Fruit fly (Drosophila melanogaster) whole organism, embryonic: Measurements from ENCODE around the gene Vps4.
A peak's percentile ranks its signal among the peaks of the same experiment; 100 is the strongest.

ENCODE experiments used
- Abd-B ChIP-seq: fragments of 200-800 bp; sonication (Bioruptor generic); optimal IDR thresholded peaks from 2 replicates; lab custom pipeline; 2018; ENCODE audit warnings: missing biosample characterization, mild to moderate bottlenecking, missing genetic modification characterization, moderate library complexity
- CG11085 ChIP-seq: fragments of 200-800 bp; sonication (Bioruptor generic); IDR thresholded peaks from 2 replicates; pipeline ENCODE4 v1.3.6; 2022; ENCODE audit warnings: missing biosample characterization, missing genetic modification characterization
- CG11504 ChIP-seq: fragments of 200-800 bp; sonication (Bioruptor generic); optimal IDR thresholded peaks from 3 replicates; lab custom pipeline; 2019; ENCODE audit warnings: missing biosample characterization, mild to moderate bottlenecking, missing genetic modification characterization, moderate library complexity
- CG11695 ChIP-seq: fragments of 200-800 bp; sonication (Bioruptor generic); IDR thresholded peaks from 3 replicates; pipeline ENCODE4 v1.3.6; 2022; ENCODE audit warnings: missing biosample characterization, missing genetic modification characterization
- CG12104 ChIP-seq: fragments of 200-800 bp; sonication (Bioruptor generic); optimal IDR thresholded peaks from 3 replicates; lab custom pipeline; 2016; ENCODE audit warnings: missing biosample characterization, missing genetic modification characterization
- CG12299 ChIP-seq: fragments of 200-800 bp; sonication (Bioruptor generic); optimal IDR thresholded peaks from 2 replicates; lab custom pipeline; 2018; ENCODE audit warnings: missing biosample characterization, mild to moderate bottlenecking, missing genetic modification characterization
- CG1233 ChIP-seq: fragments of 200-800 bp; sonication (Bioruptor generic); optimal IDR thresholded peaks from 4 replicates; lab custom pipeline; 2018; ENCODE audit warnings: missing biosample characterization, mild to moderate bottlenecking, missing genetic modification characterization
- CG13287 ChIP-seq: fragments of 200-800 bp; sonication (Bioruptor generic); IDR thresholded peaks from 2 replicates; pipeline ENCODE4 v1.3.6; 2022; ENCODE audit warnings: missing biosample characterization, missing genetic modification characterization; ENCODE audit not compliant: partially characterized antibody
- CG15011 ChIP-seq: fragments of 200-800 bp; sonication (Bioruptor generic); optimal IDR thresholded peaks from 3 replicates; lab custom pipeline; 2018; ENCODE audit warnings: missing biosample characterization, mild to moderate bottlenecking, missing genetic modification characterization
- CG15514 ChIP-seq: fragments of 200-800 bp; sonication (Bioruptor generic); optimal IDR thresholded peaks from 3 replicates; lab custom pipeline; 2017; ENCODE audit warnings: missing biosample characterization, missing genetic modification characterization, mild to moderate bottlenecking, moderate library complexity, missing genetic modification reagents
- CG1602 ChIP-seq: fragments of 200-800 bp; sonication (Bioruptor generic); optimal IDR thresholded peaks from 3 replicates; lab custom pipeline; 2016; ENCODE audit warnings: missing biosample characterization, missing genetic modification characterization
- CG18011 ChIP-seq: fragments of 200-800 bp; sonication (Bioruptor generic); optimal IDR thresholded peaks from 2 replicates; lab custom pipeline; 2017; ENCODE audit warnings: missing biosample characterization, missing genetic modification characterization, mild to moderate bottlenecking, moderate library complexity, missing genotype
- CG18262 ChIP-seq: fragments of 200-800 bp; optimal IDR thresholded peaks from 3 replicates; lab custom pipeline; 2019; ENCODE audit warnings: missing biosample characterization, mild to moderate bottlenecking, missing genetic modification characterization, moderate library complexity
- CG2889 ChIP-seq: fragments of 200-800 bp; sonication (Bioruptor generic); IDR thresholded peaks from 3 replicates; pipeline ENCODE4 v1.3.6; 2022; ENCODE audit warnings: missing biosample characterization, missing genetic modification characterization
- CG31365 ChIP-seq: fragments of 200-800 bp; sonication (Bioruptor generic); optimal IDR thresholded peaks from 2 replicates; lab custom pipeline; 2018; ENCODE audit warnings: missing biosample characterization, mild to moderate bottlenecking, missing genetic modification characterization
- CG7963 ChIP-seq: fragments of 200-800 bp; sonication (Bioruptor generic); IDR thresholded peaks from 3 replicates; pipeline ENCODE4 v1.3.6; 2022; ENCODE audit warnings: missing biosample characterization, missing genetic modification characterization; ENCODE audit not compliant: partially characterized antibody
- CG9437 ChIP-seq: fragments of 200-800 bp; sonication (Bioruptor generic); optimal IDR thresholded peaks from 2 replicates; lab custom pipeline; 2018; ENCODE audit warnings: missing biosample characterization, mild to moderate bottlenecking, missing genetic modification characterization
- D19B ChIP-seq: fragments of 200-800 bp; sonication (Bioruptor generic); optimal IDR thresholded peaks from 2 replicates; lab custom pipeline; 2017; ENCODE audit warnings: missing biosample characterization, mild to moderate bottlenecking, missing genetic modification characterization
- Fer1 ChIP-seq: fragments of 200-800 bp; sonication (Bioruptor generic); optimal IDR thresholded peaks from 2 replicates; lab custom pipeline; 2017; ENCODE audit warnings: missing biosample characterization, mild to moderate bottlenecking, missing genetic modification characterization
- H2.0 ChIP-seq: fragments of 200-800 bp; sonication (Bioruptor generic); IDR thresholded peaks from 2 replicates; pipeline ENCODE4 v1.3.6; 2022; ENCODE audit warnings: missing biosample characterization, missing genetic modification characterization
- HLHmδ ChIP-seq: fragments of 200-800 bp; sonication (Bioruptor generic); optimal IDR thresholded peaks from 2 replicates; lab custom pipeline; 2018; ENCODE audit warnings: missing biosample characterization, mild to moderate bottlenecking, missing genetic modification characterization, moderate library complexity
- Hand ChIP-seq: fragments of 200-800 bp; sonication (Bioruptor generic); optimal IDR thresholded peaks from 2 replicates; lab custom pipeline; 2017; ENCODE audit warnings: mild to moderate bottlenecking, missing biosample characterization, missing genetic modification reagents, missing genetic modification characterization
- Hr3 ChIP-seq: fragments of 200-800 bp; sonication (Bioruptor generic); optimal IDR thresholded peaks from 3 replicates; lab custom pipeline; 2016; ENCODE audit warnings: missing biosample characterization, missing genetic modification characterization
- Mad ChIP-seq: fragments of 200-800 bp; sonication (Bioruptor generic); optimal IDR thresholded peaks from 2 replicates; lab custom pipeline; 2016; ENCODE audit warnings: missing biosample characterization, missing genetic modification characterization
- Med ChIP-seq: fragments of 200-800 bp; sonication (Bioruptor generic); peaks from one replicate; lab custom pipeline; 2016; ENCODE audit warnings: missing biosample characterization, missing genetic modification characterization, mild to moderate bottlenecking, inconsistent platforms, moderate library complexity
- Meics ChIP-seq: fragments of 200-800 bp; sonication (Bioruptor generic); optimal IDR thresholded peaks from 2 replicates; lab custom pipeline; 2017; ENCODE audit warnings: missing biosample characterization, mild to moderate bottlenecking, missing genetic modification characterization
- NfI ChIP-seq: fragments of 200-800 bp; sonication (Bioruptor generic); optimal IDR thresholded peaks from 3 replicates; lab custom pipeline; 2018; ENCODE audit warnings: missing biosample characterization, mild to moderate bottlenecking, missing genetic modification characterization, moderate library complexity
- Oli ChIP-seq: fragments of 200-800 bp; sonication (Bioruptor generic); optimal IDR thresholded peaks from 2 replicates; lab custom pipeline; 2018; ENCODE audit warnings: missing biosample characterization, mild to moderate bottlenecking, missing genetic modification characterization, moderate library complexity
- Pdp1 ChIP-seq, 2 experiments: fragments of 200-800 bp; sonication (Bioruptor generic); optimal IDR thresholded peaks; 3 replicates each; lab custom pipeline; 2016; ENCODE audit warnings: missing biosample characterization in 2 of 2, missing genetic modification characterization in 2 of 2, mild to moderate bottlenecking in 1 of 2, moderate library complexity in 1 of 2
- Trl ChIP-seq, 3 experiments: fragments of >200 bp in 2 of 3; fragments of 200-800 bp in 1 of 3; sonication (Bioruptor generic) in 1 of 3; optimal IDR thresholded peaks; 2 replicates in 1 of 3; 3 replicates in 2 of 3; lab custom pipeline; 2016 to 2017; ENCODE audit warnings: missing biosample characterization in 1 of 3, missing genetic modification characterization in 1 of 3
- al ChIP-seq: fragments of 200-800 bp; sonication (Bioruptor generic); IDR thresholded peaks from 2 replicates; pipeline ENCODE4 v1.3.6; 2022; ENCODE audit warnings: missing biosample characterization, missing genetic modification characterization
- ase ChIP-seq: fragments of 200-800 bp; sonication (Bioruptor generic); IDR thresholded peaks from 3 replicates; pipeline ENCODE4 v1.3.6; 2022; ENCODE audit warnings: missing biosample characterization, missing genetic modification characterization
- dati ChIP-seq: fragments of 200-800 bp; sonication (Bioruptor generic); IDR thresholded peaks from 2 replicates; pipeline ENCODE4 v1.3.6; 2022; ENCODE audit warnings: missing biosample characterization, missing genetic modification characterization
- fd96Cb ChIP-seq: fragments of 200-800 bp; sonication (Bioruptor generic); optimal IDR thresholded peaks from 2 replicates; lab custom pipeline; 2018; ENCODE audit warnings: missing biosample characterization, mild to moderate bottlenecking, missing genetic modification characterization, moderate library complexity
- hb ChIP-seq: fragments of 200-800 bp; sonication (Bioruptor generic); IDR thresholded peaks from 3 replicates; pipeline ENCODE4 v1.3.6; 2022; ENCODE audit warnings: missing biosample characterization, missing genetic modification characterization; ENCODE audit not compliant: partially characterized antibody
- kay ChIP-seq: fragments of 200-800 bp; sonication (Bioruptor generic); optimal IDR thresholded peaks from 2 replicates; lab custom pipeline; 2016; ENCODE audit warnings: missing biosample characterization, missing genetic modification characterization
- ken ChIP-seq: fragments of 200-800 bp; sonication (Bioruptor generic); IDR thresholded peaks from 3 replicates; pipeline ENCODE4 v1.3.6; 2022; ENCODE audit warnings: missing biosample characterization, missing genetic modification characterization
- lilli ChIP-seq: fragments of 200-800 bp; sonication (Bioruptor generic); optimal IDR thresholded peaks from 3 replicates; lab custom pipeline; 2016; ENCODE audit warnings: missing biosample characterization, missing genetic modification characterization
- nmo ChIP-seq: fragments of 200-800 bp; sonication (Bioruptor generic); optimal IDR thresholded peaks from 2 replicates; lab custom pipeline; 2018; ENCODE audit warnings: missing biosample characterization, mild to moderate bottlenecking, missing genetic modification characterization, moderate library complexity
- org-1 ChIP-seq: fragments of 200-800 bp; sonication (Bioruptor generic); optimal IDR thresholded peaks from 2 replicates; lab custom pipeline; 2017; ENCODE audit warnings: missing biosample characterization, missing genetic modification characterization
- row ChIP-seq: fragments of 200-800 bp; sonication (Bioruptor generic); IDR thresholded peaks from 3 replicates; pipeline ENCODE4 v1.3.6; 2022; ENCODE audit warnings: missing biosample characterization, missing genetic modification characterization
- schlank ChIP-seq: fragments of 200-800 bp; sonication (Bioruptor generic); optimal IDR thresholded peaks from 2 replicates; lab custom pipeline; 2018; ENCODE audit warnings: missing biosample characterization, mild to moderate bottlenecking, missing genetic modification characterization
- sd ChIP-seq: fragments of 200-800 bp; sonication (Bioruptor generic); optimal IDR thresholded peaks from 3 replicates; lab custom pipeline; 2018; ENCODE audit warnings: missing biosample characterization, mild to moderate bottlenecking, missing genetic modification characterization, moderate library complexity
- stc ChIP-seq: fragments of 200-800 bp; sonication (Bioruptor generic); IDR thresholded peaks from 2 replicates; pipeline ENCODE4 v1.3.6; 2022; ENCODE audit warnings: missing biosample characterization, missing genetic modification characterization
- toy ChIP-seq: fragments of 200-800 bp; sonication (Bioruptor generic); IDR thresholded peaks from 2 replicates; pipeline ENCODE4 v1.3.6; 2022; ENCODE audit warnings: missing biosample characterization, missing genetic modification characterization
- twi ChIP-seq: fragments of 200-800 bp; optimal IDR thresholded peaks from 2 replicates; lab custom pipeline; 2019; ENCODE audit warnings: missing biosample characterization, mild to moderate bottlenecking, missing genetic modification characterization, moderate library complexity
- wdn ChIP-seq: fragments of 200-800 bp; sonication (Bioruptor generic); IDR thresholded peaks from 2 replicates; pipeline ENCODE4 v1.3.6; 2022; ENCODE audit warnings: missing biosample characterization, missing genetic modification characterization
- zfh1 ChIP-seq: fragments of 200-800 bp; sonication (Bioruptor generic); IDR thresholded peaks from 3 replicates; pipeline ENCODE4 v1.3.6; 2022; ENCODE audit warnings: missing biosample characterization, missing genetic modification characterization

The Vps4 gene

DNA sequence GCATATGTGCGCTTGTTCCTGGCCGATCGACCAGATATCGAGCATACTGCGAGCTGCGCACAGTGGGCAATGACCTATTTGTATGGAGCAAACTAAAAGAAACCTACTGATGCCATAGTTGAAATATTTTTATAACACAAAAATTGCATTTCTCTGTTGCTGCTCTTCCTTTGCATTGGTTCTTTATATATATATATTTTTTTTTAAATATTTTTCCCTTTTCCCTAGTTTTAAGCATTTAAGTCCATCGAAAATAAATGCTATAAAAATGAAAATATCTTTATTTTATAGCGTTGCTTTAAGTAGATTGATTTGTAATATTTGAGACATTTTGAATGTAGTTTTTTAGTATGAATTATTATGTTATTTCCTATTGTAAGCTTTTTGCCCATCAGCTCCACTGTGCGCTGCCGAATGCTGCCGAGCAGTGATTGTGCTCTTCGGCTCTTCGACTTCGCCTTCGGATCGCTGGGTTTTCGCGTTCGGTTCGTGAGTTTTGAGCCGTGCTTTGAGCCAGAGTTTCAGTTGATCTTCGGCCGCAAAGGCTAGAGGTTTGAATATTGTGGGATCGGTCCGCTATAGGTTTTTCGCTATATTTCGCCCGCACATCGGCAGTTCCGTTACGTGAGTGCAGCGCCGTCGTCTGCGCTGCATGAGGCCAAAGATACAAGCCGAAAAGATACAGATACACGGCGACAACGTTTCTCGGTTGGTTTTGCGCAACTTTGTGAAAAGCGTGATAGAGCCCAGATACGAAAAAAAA is 3.6 kb downstream of the Vps4 start, which contains the start of gene CG6847 (continued):
- TF ChIP-seq stc (GFP tag; lab: Robert Waterston, UW), result no peak
- TF ChIP-seq CG7963 (GFP tag; lab: Robert Waterston, UW), result no peak
- TF ChIP-seq NfI, result peak; percentile 59
- TF ChIP-seq Meics (GFP tag; lab: Kevin White, UChicago), result peak; percentile 70
- TF ChIP-seq kay (GFP tag; lab: Kevin White, UChicago), result peak; percentile 32
- TF ChIP-seq Med (GFP tag; lab: Kevin White, UChicago), result peak; percentile 74
- TF ChIP-seq CG11085, result no peak
- peak; percentile 83 for TF ChIP-seq Oli
- TF ChIP-seq twi (tag; lab: Kevin White, UChicago), result peak; percentile 67
- TF ChIP-seq Hand (GFP tag; lab: Kevin White, UChicago), result no peak
- no peak for TF ChIP-seq CG31365 (tag; lab: Kevin White, UChicago)
- no peak; the same call in 1 of the 2 replicates for TF ChIP-seq CG13287 (GFP tag; lab: Robert Waterston, UW)
- TF ChIP-seq CG18011, result peak; percentile 10
- TF ChIP-seq dati (GFP tag; lab: Robert Waterston, UW), result no peak
- TF ChIP-seq Trl (optimal IDR thresholded peaks at IDR 0.05; lab: Kevin White, UChicago), result no peak
- TF ChIP-seq Trl (GFP tag; optimal IDR thresholded peaks at IDR 0.05; lab: Kevin White, UChicago), result peak; percentile 12
- peak; percentile 43 to 50 for TF ChIP-seq Pdp1 (GFP tag; optimal IDR thresholded peaks at IDR 0.05; lab: Kevin White, UChicago)
- TF ChIP-seq CG11695 (GFP tag; lab: Robert Waterston, UW), result peak; percentile 55; the same call in 2 of the 3 replicates
- TF ChIP-seq CG1602 (GFP tag; lab: Kevin White, UChicago), result peak; percentile 62
- peak; percentile 45; the same call in 1 of the 2 replicates for TF ChIP-seq al (GFP tag; lab: Robert Waterston, UW)
- peak; percentile 68 for TF ChIP-seq CG11504 (tag; lab: Kevin White, UChicago)
- TF ChIP-seq zfh1 (GFP tag; lab: Robert Waterston, UW), result 0 out of 3 replicates have a peak, but pooled peaks have one; percentile 4
- TF ChIP-seq ase, result no peak
- TF ChIP-seq sd, result peak; percentile 51
- peak; percentile 60 for TF ChIP-seq Hr3 (GFP tag; lab: Kevin White, UChicago)
- no peak for TF ChIP-seq CG2889
- peak; percentile 17 for TF ChIP-seq D19B
- TF ChIP-seq H2.0 (GFP tag; lab: Robert Waterston, UW), result peak; percentile 45; the same call in 1 of the 2 replicates
- peak; percentile 57 for TF ChIP-seq lilli
- 0 out of 2 replicates have a peak, but pooled peaks have one; percentile 21 for TF ChIP-seq wdn
- TF ChIP-seq CG15011 (GFP tag; lab: Kevin White, UChicago), result no peak
- peak; percentile 42 for TF ChIP-seq Fer1 (GFP tag; lab: Kevin White, UChicago)
- TF ChIP-seq Mad, result peak; percentile 52
- TF ChIP-seq CG18262 (tag; lab: Kevin White, UChicago), result peak; percentile 85
- TF ChIP-seq Abd-B (GFP tag; lab: Kevin White, UChicago), result peak; percentile 71
- TF ChIP-seq schlank, result no peak
- TF ChIP-seq org-1 (GFP tag; lab: Kevin White, UChicago), result peak; percentile 52
- peak; percentile 52 for TF ChIP-seq CG12104
- no peak for TF ChIP-seq CG1233
- no peak for TF ChIP-seq toy (GFP tag; lab: Robert Waterston, UW)
- peak; percentile 78 for TF ChIP-seq row (GFP tag; lab: Robert Waterston, UW)
- TF ChIP-seq nmo, result peak; percentile 89
- TF ChIP-seq ken (GFP tag; lab: Robert Waterston, UW), result 0 out of 3 replicates have a peak, but pooled peaks have one; percentile 19
- no peak for TF ChIP-seq CG15514 (GFP tag; lab: Kevin White, UChicago)
- TF ChIP-seq fd96Cb, result peak; percentile 39
- TF ChIP-seq CG12299 (tag; lab: Kevin White, UChicago), result peak; percentile 50
- no peak for TF ChIP-seq hb (GFP tag; lab: Robert Waterston, UW)
- no peak for TF ChIP-seq HLHmδ (GFP tag; lab: Kevin White, UChicago)
- peak; percentile 79 for TF ChIP-seq CG9437 (GFP tag; lab: Kevin White, UChicago)
